Fruit fly (Drosophila melanogaster): ENCODE measurements around the gene CG5381.

DNA sequence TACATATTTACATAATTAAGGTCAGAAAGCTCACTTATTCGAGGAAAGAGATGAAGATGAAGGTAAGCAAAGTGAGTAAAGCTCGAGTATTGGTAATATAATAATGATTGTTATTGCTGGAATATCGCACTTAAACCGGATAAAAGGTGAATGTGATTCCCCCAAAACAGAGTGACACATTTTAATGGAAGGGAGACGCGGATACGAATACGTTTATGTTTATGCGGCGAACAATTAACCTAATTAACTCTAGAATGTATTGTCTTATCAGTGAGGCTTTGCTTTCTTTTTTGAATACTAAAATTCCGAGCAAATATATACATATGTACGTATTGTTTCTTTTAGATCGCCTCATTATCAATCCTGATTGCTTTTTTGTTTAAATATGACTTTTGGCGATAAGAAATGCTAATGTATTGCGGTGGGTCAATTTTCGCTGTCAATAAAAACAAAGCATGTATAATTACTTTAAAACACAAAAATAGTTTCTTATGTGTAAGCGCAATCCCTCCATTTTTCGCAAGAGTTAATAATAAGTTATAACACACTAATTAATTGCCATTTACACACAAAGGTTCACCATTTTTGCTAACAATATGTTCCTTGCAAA is 17.3 kb downstream of the CG5381 start:
- no peak for TF ChIP-seq Eip75B (GFP tag; optimal IDR thresholded peaks at IDR 0.05)
- TF ChIP-seq OdsH (GFP tag; optimal IDR thresholded peaks at IDR 0.05) = no peak
- no peak for TF ChIP-seq lz (GFP tag; optimal IDR thresholded peaks at IDR 0.05)
- TF ChIP-seq Lpt (GFP tag; optimal IDR thresholded peaks at IDR 0.05) = no peak
- TF ChIP-seq cyc (GFP tag; optimal IDR thresholded peaks at IDR 0.05) = no peak
- TF ChIP-seq dsx (GFP tag; optimal IDR thresholded peaks at IDR 0.05; ENCODE audit: poor library complexity, severe bottlenecking) = no peak
- no peak for TF ChIP-seq achi (GFP tag; optimal IDR thresholded peaks at IDR 0.05)
- no peak for TF ChIP-seq Eip93F (GFP tag; optimal IDR thresholded peaks at IDR 0.05)

All from whole organism, prepupa.